Worm (Caenorhabditis elegans): ENCODE data around the gene coq-2.

ce11 chrIII:6988060-6988459 is 52.3 kb downstream of the coq-2 start:
- TF ChIP-seq ceh-19 (GFP tag; optimal IDR thresholded peaks at IDR 0.05) (no peak), elt-2 (tag; optimal IDR thresholded peaks at IDR 0.05) (no peak), nfya-1 (tag; optimal IDR thresholded peaks at IDR 0.05) (no peak), odd-2 (tag; optimal IDR thresholded peaks at IDR 0.05) (no peak), ahr-1 (tag; optimal IDR thresholded peaks at IDR 0.05) (no peak), hlh-13 (GFP tag; optimal IDR thresholded peaks at IDR 0.05) (no peak), hlh-8 (tag; optimal IDR thresholded peaks at IDR 0.05) (no peak), ref-2 (tag; optimal IDR thresholded peaks at IDR 0.05) (no peak), pha-4 (tag; optimal IDR thresholded peaks at IDR 0.05) (no peak), rnt-1 (tag; optimal IDR thresholded peaks at IDR 0.05) (no peak), mec-3 (tag; optimal IDR thresholded peaks at IDR 0.05; ENCODE audit: borderline replicate concordance) (no peak), ceh-6 (GFP tag; optimal IDR thresholded peaks at IDR 0.05) (no peak)

Data from whole organism, late embryonic.